Worm (Caenorhabditis elegans) whole organism, midembryonic: Measurements from ENCODE around the gene Y64H9A.2.

Experiments
- T22C8.4 ChIP-seq: fragments of 200-800 bp; sonication (Bioruptor generic); IDR thresholded peaks from 2 replicates; pipeline ENCODE4 v1.3.6; 2022; ENCODE audit warnings: missing genetic modification characterization, missing compliant biosample characterization
- flt-1 ChIP-seq: fragments of 200-800 bp; sonication (Bioruptor generic); IDR thresholded peaks from 2 replicates; pipeline ENCODE4 v1.3.6; 2022; ENCODE audit warnings: missing genetic modification characterization, missing compliant biosample characterization
- klf-2 ChIP-seq: fragments of 200-800 bp; sonication (Bioruptor generic); conservative IDR thresholded peaks from 2 replicates; pipeline ENCODE4 v1.3.6; 2022; ENCODE audit warnings: missing genetic modification reagents, missing genetic modification characterization, missing compliant biosample characterization
- ref-1 ChIP-seq: fragments of 200-800 bp; sonication (Bioruptor generic); conservative IDR thresholded peaks from 2 replicates; pipeline ENCODE4 v1.3.6; 2022; ENCODE audit warnings: missing genetic modification reagents, missing genetic modification characterization, missing compliant biosample characterization
- tab-1 ChIP-seq: fragments of 200-800 bp; sonication (Bioruptor generic); IDR thresholded peaks from 2 replicates; pipeline ENCODE4 v1.3.6; 2022; ENCODE audit warnings: missing genetic modification characterization, missing compliant biosample characterization
- ztf-23 ChIP-seq: fragments of 200-800 bp; sonication (Bioruptor generic); IDR thresholded peaks from 2 replicates; pipeline ENCODE4 v1.3.6; 2022; ENCODE audit warnings: missing genetic modification reagents, missing genetic modification characterization, missing compliant biosample characterization
- ztf-29 ChIP-seq: fragments of 200-800 bp; sonication (Bioruptor generic); IDR thresholded peaks from 2 replicates; pipeline ENCODE4 v1.3.6; 2022; ENCODE audit warnings: missing genetic modification reagents, missing genetic modification characterization, missing compliant biosample characterization

DNA sequence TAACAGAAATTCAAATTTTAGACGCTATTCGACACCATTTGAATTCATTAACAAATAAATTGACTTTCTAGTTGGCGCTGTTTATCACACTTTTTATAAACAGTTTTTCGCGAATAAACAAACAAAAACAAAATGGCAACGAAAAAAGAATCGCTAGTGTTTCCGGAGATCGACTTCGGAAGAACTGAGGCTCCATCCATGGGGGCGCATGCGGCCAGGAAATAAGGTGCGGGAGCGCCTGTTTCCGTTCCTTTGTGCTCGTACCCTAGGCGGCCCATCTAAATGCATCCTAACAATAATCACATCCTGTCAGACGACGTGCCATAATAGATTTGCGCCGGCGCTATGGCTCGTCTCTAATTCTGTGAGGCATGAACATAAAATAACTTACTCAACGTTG, 40.3 kb downstream of the Y64H9A.2 start:
- TF ChIP-seq ztf-23 (no peak), ref-1 (GFP tag; lab: Robert Waterston, UW) (no peak), flt-1 (GFP tag; lab: Robert Waterston, UW) (no peak), ztf-29 (no peak), klf-2 (no peak), tab-1 (GFP tag; lab: Robert Waterston, UW) (no peak), T22C8.4 (GFP tag; lab: Robert Waterston, UW) (no peak)
